Worm (Caenorhabditis elegans): ENCODE data around the gene C07A12.18.

ce11 chrX:4569276-4569675, 19.6 kb upstream of the C07A12.18 start:
- TF ChIP-seq hmg-1.2 (GFP tag; IDR thresholded peaks at IDR 0.05) (no peak), tbx-9 (tag; optimal IDR thresholded peaks at IDR 0.05; ENCODE audit: borderline replicate concordance) (no peak), akir-1 (GFP tag; optimal IDR thresholded peaks at IDR 0.05) (no peak), hsf-1 (GFP tag; IDR thresholded peaks at IDR 0.05) (no peak), lin-54 (GFP tag; optimal IDR thresholded peaks at IDR 0.05) (no peak), chd-7 (tag; optimal IDR thresholded peaks at IDR 0.05) (no peak), ama-1 (optimal IDR thresholded peaks at IDR 0.05) (no peak), ama-1 (GFP tag; optimal IDR thresholded peaks at IDR 0.05) (no peak), nhr-27 (tag; optimal IDR thresholded peaks at IDR 0.05) (no peak), pha-4 (tag; optimal IDR thresholded peaks at IDR 0.05) (no peak), die-1 (tag; optimal IDR thresholded peaks at IDR 0.05) (no peak), snpc-4 (GFP tag; optimal IDR thresholded peaks at IDR 0.05) (no peak), snpc-4 (tag; optimal IDR thresholded peaks at IDR 0.05) (no peak), nhr-120 (GFP tag; IDR thresholded peaks at IDR 0.05) (no peak), hrde-1 (tag; optimal IDR thresholded peaks at IDR 0.05; ENCODE audit: borderline replicate concordance) (no peak), bed-1 (GFP tag; IDR thresholded peaks at IDR 0.05) (no peak)
